Fruit fly (Drosophila melanogaster) Kc167 (cell line): ENCODE measurements around the gene Raf.

Experiments
- Myc ChIP-seq: fragments of >200 bp; optimal IDR thresholded peaks from 2 replicates; lab custom pipeline; 2017; ENCODE audit warnings: missing external identifiers
- Sin3A ChIP-seq: fragments of >200 bp; optimal IDR thresholded peaks from 2 replicates; lab custom pipeline; 2018; ENCODE audit warnings: missing external identifiers
- h ChIP-seq: fragments of >200 bp; optimal IDR thresholded peaks from 3 replicates; lab custom pipeline; 2018; ENCODE audit warnings: missing external identifiers
- insv ChIP-seq: fragments of >200 bp; optimal IDR thresholded peaks from 3 replicates; lab custom pipeline; 2018; ENCODE audit warnings: missing external identifiers
- psq ChIP-seq: fragments of >200 bp; optimal IDR thresholded peaks from 2 replicates; lab custom pipeline; 2017; ENCODE audit warnings: missing external identifiers
- ttk ChIP-seq: sonication (Bioruptor generic); optimal IDR thresholded peaks from 2 replicates; lab custom pipeline; 2017; ENCODE audit warnings: missing external identifiers

Gene Raf

dm6 chrX:2350228-2350564 is 54.9 kb downstream of the Raf start:
- TF ChIP-seq psq (lab: Kevin White, UChicago) (no peak), ttk (lab: Kevin White, UChicago) (no peak), h (lab: Kevin White, UChicago) (no peak), Myc (lab: Kevin White, UChicago) (no peak)

- TF ChIP-seq psq (lab: Kevin White, UChicago) (no peak), insv (lab: Kevin White, UChicago) (no peak), ttk (lab: Kevin White, UChicago) (no peak), Myc (lab: Kevin White, UChicago) (no peak), Sin3A (no peak), h (lab: Kevin White, UChicago) (no peak)
Measured at dm6 chrX:2352819-2353218, 57.6 kb downstream of the Raf start.

- TF ChIP-seq ttk (lab: Kevin White, UChicago): no peak
- TF ChIP-seq insv (lab: Kevin White, UChicago): no peak
- no peak for TF ChIP-seq Sin3A
- no peak for TF ChIP-seq Myc (lab: Kevin White, UChicago)
- no peak for TF ChIP-seq psq (lab: Kevin White, UChicago)
- TF ChIP-seq h (lab: Kevin White, UChicago): no peak
Measured at dm6 chrX:2354169-2354568, 58.9 kb downstream of the Raf start.

DNA sequence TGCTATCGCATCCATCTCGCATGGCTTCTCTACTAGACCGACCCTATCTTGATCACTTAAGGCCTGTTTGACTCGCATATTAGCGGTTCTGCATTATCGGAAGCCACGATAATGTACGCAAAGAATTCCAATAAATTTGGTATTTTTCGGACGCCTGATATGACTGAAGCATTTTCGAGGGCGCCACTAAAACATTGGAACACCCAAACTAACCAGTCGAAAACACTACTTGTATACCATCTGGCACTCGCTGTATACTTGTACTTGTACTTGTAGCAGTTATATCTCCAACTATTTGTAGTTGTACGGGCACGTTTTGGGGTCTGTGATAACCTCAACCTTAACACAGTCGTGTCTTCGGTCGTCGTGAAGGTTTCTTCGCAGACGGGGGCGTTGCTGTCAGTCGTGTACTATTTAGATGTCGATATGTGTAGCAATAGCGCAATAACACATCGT is 60.3 kb downstream of the Raf start:
- no peak for TF ChIP-seq Sin3A
- TF ChIP-seq psq (lab: Kevin White, UChicago): no peak
- TF ChIP-seq ttk (lab: Kevin White, UChicago): no peak
- TF ChIP-seq Myc (lab: Kevin White, UChicago): no peak
- no peak for TF ChIP-seq h (lab: Kevin White, UChicago)
- no peak for TF ChIP-seq insv (lab: Kevin White, UChicago)

- TF ChIP-seq Sin3A (no peak), Myc (lab: Kevin White, UChicago) (no peak), h (lab: Kevin White, UChicago) (no peak), ttk (lab: Kevin White, UChicago) (no peak), insv (lab: Kevin White, UChicago) (no peak), psq (lab: Kevin White, UChicago) (no peak)
Measured at dm6 chrX:2356441-2356840, 61.2 kb downstream of the Raf start.

DNA sequence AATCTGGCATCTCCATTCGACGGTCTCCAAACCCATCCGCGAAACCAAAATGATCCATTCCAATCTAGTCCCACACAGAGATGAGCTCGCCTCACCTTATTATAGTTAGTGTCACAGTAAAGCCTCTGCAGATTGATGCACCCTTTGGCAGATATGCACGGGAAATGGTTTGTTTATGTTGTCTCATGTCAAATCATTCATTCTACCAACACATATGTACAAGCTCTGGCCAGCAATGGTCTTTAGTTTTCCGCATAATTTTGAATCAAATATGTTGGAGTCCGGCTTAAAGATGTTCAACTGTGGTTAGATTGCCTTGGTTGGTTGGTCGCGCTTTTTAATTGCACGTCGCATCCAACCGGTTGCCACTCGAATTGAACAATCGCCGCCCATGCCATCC is 62.9 kb downstream of the Raf start:
- TF ChIP-seq Myc (lab: Kevin White, UChicago) (no peak), ttk (lab: Kevin White, UChicago) (no peak), Sin3A (no peak), h (lab: Kevin White, UChicago) (no peak), insv (lab: Kevin White, UChicago) (no peak), psq (lab: Kevin White, UChicago) (no peak)

DNA sequence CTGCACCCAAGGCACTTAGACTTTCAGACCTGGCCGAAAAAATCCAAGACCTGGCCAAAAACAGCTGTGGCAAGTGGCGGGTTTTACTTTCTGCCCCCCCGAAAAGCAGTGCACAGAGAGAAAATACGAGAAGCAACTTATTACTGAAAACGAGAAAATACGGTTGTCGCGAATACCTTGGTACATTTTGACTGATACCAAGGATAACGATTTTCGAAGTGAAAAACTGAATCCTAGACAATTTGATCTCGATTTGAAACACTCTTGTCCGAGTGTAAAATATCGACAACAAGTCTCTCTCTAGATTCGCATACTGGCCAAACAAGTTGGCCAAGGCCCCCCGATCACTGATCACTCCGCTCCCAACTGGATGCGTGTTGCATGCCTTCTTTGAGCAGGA is 64.6 kb downstream of the Raf start:
- TF ChIP-seq Myc (lab: Kevin White, UChicago) (no peak), psq (lab: Kevin White, UChicago) (no peak)

- TF ChIP-seq Myc (lab: Kevin White, UChicago): no peak
- no peak for TF ChIP-seq h (lab: Kevin White, UChicago)
- TF ChIP-seq psq (lab: Kevin White, UChicago): no peak
- TF ChIP-seq ttk (lab: Kevin White, UChicago): no peak
- TF ChIP-seq Sin3A: no peak
- TF ChIP-seq insv (lab: Kevin White, UChicago): no peak
Measured at dm6 chrX:2360992-2361391, 65.7 kb downstream of the Raf start.

dm6 chrX:2362414-2362813 is 67.1 kb downstream of the Raf start:
- no peak for TF ChIP-seq Myc (lab: Kevin White, UChicago)
- no peak for TF ChIP-seq Sin3A
- no peak for TF ChIP-seq psq (lab: Kevin White, UChicago)
- TF ChIP-seq insv (lab: Kevin White, UChicago): no peak
- TF ChIP-seq ttk (lab: Kevin White, UChicago): no peak
- no peak for TF ChIP-seq h (lab: Kevin White, UChicago)

dm6 chrX:2363733-2364132 is 68.5 kb downstream of the Raf start:
- TF ChIP-seq h (lab: Kevin White, UChicago): no peak
- no peak for TF ChIP-seq ttk (lab: Kevin White, UChicago)
- no peak for TF ChIP-seq Myc (lab: Kevin White, UChicago)
- no peak for TF ChIP-seq psq (lab: Kevin White, UChicago)
- no peak for TF ChIP-seq insv (lab: Kevin White, UChicago)
- TF ChIP-seq Sin3A: no peak

DNA sequence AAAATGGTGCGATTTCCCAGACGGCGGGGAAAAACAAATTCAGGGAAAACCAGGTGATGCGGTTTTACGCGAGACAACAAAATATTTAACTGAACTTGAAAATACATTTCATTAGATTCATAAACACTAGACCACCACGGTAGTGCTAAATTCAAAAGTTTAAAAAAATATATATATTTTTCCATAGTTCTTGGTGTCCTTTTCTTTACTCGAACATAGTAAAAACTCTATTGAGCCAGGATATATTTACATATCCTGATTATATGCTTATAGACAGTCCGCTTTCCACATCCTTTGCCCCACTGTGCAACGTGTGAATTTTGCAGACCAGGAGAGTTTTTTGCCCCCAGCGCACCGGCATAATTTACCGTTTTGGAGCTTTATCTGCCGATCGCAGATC is 70.1 kb downstream of the Raf start:
- no peak for TF ChIP-seq Sin3A
- TF ChIP-seq h (lab: Kevin White, UChicago): no peak
- TF ChIP-seq Myc (lab: Kevin White, UChicago): no peak
- TF ChIP-seq ttk (lab: Kevin White, UChicago): no peak
- TF ChIP-seq psq (lab: Kevin White, UChicago): no peak
- no peak for TF ChIP-seq insv (lab: Kevin White, UChicago)

DNA sequence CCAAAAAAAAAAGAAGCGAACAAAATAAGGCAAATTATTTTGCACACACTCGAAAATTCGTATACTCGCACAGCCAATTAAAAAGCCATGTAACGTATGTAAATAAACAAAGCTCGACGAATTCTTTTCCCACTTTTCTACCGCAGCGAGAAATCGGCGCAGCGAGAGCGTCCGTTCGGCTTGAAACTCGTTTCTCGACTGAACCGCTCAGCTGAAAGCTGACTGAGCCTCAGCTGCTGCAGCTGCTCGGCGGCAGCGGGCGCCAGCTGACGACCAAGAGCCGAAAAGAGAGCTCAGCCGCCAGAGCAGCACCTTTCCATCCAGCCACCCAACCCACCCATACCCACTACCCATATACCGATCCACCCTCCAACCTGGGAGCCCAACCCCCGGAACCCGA is 70.9 kb downstream of the Raf start, which contains the start of gene CG2841:
Gene CG2841 (minus strand): TSS at position 186 of the 400 bp plus-strand sequence.
- TF ChIP-seq psq (lab: Kevin White, UChicago) (no peak), Sin3A (no peak), ttk (lab: Kevin White, UChicago) (no peak), Myc (lab: Kevin White, UChicago) (no peak), insv (lab: Kevin White, UChicago) (no peak), h (lab: Kevin White, UChicago) (no peak)
